Worm (Caenorhabditis elegans): Measurements from ENCODE around the gene Y46G5A.39.

Gene Y46G5A.39

DNA sequence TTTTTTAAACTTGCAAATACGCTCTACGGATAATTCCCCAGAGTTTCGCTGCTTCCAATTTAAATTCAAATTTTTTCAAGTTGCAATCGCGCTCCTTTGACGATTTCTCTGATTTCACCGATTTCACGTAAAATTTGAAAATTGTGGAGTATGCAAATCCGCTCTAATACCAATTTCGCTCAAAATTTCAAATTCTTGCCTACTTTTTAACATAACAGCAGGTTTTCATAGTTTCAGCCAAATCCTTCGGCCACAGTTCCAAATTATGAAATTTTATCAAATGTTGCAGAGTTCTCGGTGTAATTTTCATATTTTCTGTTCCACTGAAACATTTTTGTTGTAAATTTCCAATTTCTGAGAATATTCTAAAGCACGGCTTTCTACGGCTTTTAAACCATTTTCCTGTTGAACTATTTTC lies 34.2 kb upstream of the Y46G5A.39 start, which contains the start of gene alkb-7 (continued):
- TF ChIP-seq aptf-3 (GFP tag; IDR thresholded peaks at IDR 0.05) (no peak), K11D2.4 (GFP tag; IDR thresholded peaks at IDR 0.05) (no peak), unc-130 (GFP tag; optimal IDR thresholded peaks at IDR 0.05) (no peak), egl-44 (GFP tag; IDR thresholded peaks at IDR 0.05) (no peak), lsy-27 (tag; optimal IDR thresholded peaks at IDR 0.05; ENCODE audit: borderline replicate concordance, insufficient read depth) (no peak), athp-1 (tag; optimal IDR thresholded peaks at IDR 0.05) (peak; percentile 3), mes-4 (tag; optimal IDR thresholded peaks at IDR 0.05) (no peak), nfya-1 (tag; optimal IDR thresholded peaks at IDR 0.05; ENCODE audit: borderline replicate concordance, insufficient read depth) (no peak), ceh-100 (GFP tag; IDR thresholded peaks at IDR 0.05) (no peak), mxl-1 (tag; optimal IDR thresholded peaks at IDR 0.05) (no peak), egrh-3 (GFP tag; IDR thresholded peaks at IDR 0.05) (no peak), F52B5.7 (tag; optimal IDR thresholded peaks at IDR 0.05) (peak; percentile 27), F55B11.4 (tag; optimal IDR thresholded peaks at IDR 0.05; ENCODE audit: borderline replicate concordance, insufficient read depth) (no peak), rpc-1 (optimal IDR thresholded peaks at IDR 0.05) (no peak), rpc-1 (tag; optimal IDR thresholded peaks at IDR 0.05) (no peak), B0035.1 (tag; optimal IDR thresholded peaks at IDR 0.05) (no peak), F22D6.2 (tag; optimal IDR thresholded peaks at IDR 0.05) (no peak), nhr-120 (GFP tag; IDR thresholded peaks at IDR 0.05) (no peak), nhr-80 (tag; optimal IDR thresholded peaks at IDR 0.05) (no peak), chd-7 (tag; optimal IDR thresholded peaks at IDR 0.05) (peak; percentile 49), F39B2.1 (GFP tag; IDR thresholded peaks at IDR 0.05) (no peak), sdz-38 (tag; optimal IDR thresholded peaks at IDR 0.05) (no peak), dpl-1 (GFP tag; optimal IDR thresholded peaks at IDR 0.05) (no peak), hlh-12 (tag; optimal IDR thresholded peaks at IDR 0.05) (no peak), unc-62 (GFP tag; optimal IDR thresholded peaks at IDR 0.05) (no peak), attf-5 (GFP tag; optimal IDR thresholded peaks at IDR 0.05) (no peak), F23B12.7 (tag; optimal IDR thresholded peaks at IDR 0.05; ENCODE audit: insufficient read depth) (no peak), cebp-1 (GFP tag; IDR thresholded peaks at IDR 0.05) (peak; percentile 50; the same call in 1 of the 2 replicates), cebp-1 (tag; optimal IDR thresholded peaks at IDR 0.05) (peak; percentile 84), sea-2 (GFP tag; IDR thresholded peaks at IDR 0.05) (no peak), K12H6.12 (tag; optimal IDR thresholded peaks at IDR 0.05) (no peak), ztf-26 (tag; optimal IDR thresholded peaks at IDR 0.05) (no peak), tlf-1 (GFP tag; optimal IDR thresholded peaks at IDR 0.05) (no peak), lsl-1 (GFP tag; optimal IDR thresholded peaks at IDR 0.05) (no peak), ztf-22 (GFP tag; optimal IDR thresholded peaks at IDR 0.05) (no peak), cebp-2 (GFP tag; IDR thresholded peaks at IDR 0.05) (0 out of 2 replicates have a peak, but pooled peaks have one; percentile 26), dox-1 (GFP tag; IDR thresholded peaks at IDR 0.05) (peak; percentile 33; the same call in 1 of the 2 replicates), hrde-1 (tag; optimal IDR thresholded peaks at IDR 0.05; ENCODE audit: borderline replicate concordance) (no peak), F33H1.4 (GFP tag; IDR thresholded peaks at IDR 0.05) (peak; percentile 6; the same call in 1 of the 2 replicates), hlh-26 (GFP tag; conservative IDR thresholded peaks at IDR 0.05) (no peak), snpc-1.1 (tag; optimal IDR thresholded peaks at IDR 0.05; ENCODE audit: insufficient read depth) (no peak), Y67H2A.10 (GFP tag; conservative IDR thresholded peaks at IDR 0.05) (no peak), die-1 (tag; optimal IDR thresholded peaks at IDR 0.05) (no peak), lin-40 (tag; optimal IDR thresholded peaks at IDR 0.05) (peak; percentile 2), ceh-79 (tag; optimal IDR thresholded peaks at IDR 0.05) (no peak), Y53F4B.3 (GFP tag; IDR thresholded peaks at IDR 0.05) (no peak), ZK185.1 (tag; optimal IDR thresholded peaks at IDR 0.05; ENCODE audit: poor library complexity, severe bottlenecking) (no peak), ztf-3 (GFP tag; optimal IDR thresholded peaks at IDR 0.05) (no peak), pbrm-1 (GFP tag; IDR thresholded peaks at IDR 0.05) (no peak; the same call in none of the 2 replicates), C06A6.2 (GFP tag; conservative IDR thresholded peaks at IDR 0.05) (no peak)

Data from whole organism, young adult.